Fruit fly (Drosophila melanogaster): ENCODE data around the gene CG33658.
A peak's percentile ranks its signal among the peaks of the same experiment; 100 is the strongest.

Gene CG33658

DNA sequence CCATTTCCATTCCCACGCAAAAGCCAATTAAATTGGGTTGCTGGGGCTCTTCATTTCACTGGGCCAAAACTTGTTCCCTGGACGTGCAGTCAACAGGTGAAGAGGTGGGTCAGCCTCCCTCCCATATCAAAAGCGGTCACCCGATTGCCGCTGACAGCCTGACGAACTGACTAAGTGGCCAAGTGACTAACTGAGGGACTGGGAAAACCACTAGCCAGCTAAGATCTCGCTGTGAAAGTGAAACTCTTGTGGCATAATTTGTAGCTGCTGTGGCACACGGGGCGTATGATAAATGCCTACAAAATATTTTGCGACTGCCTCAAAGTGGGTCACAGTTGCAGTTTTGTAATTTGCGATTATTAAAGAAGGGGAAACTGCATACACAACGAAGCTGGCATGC lies 47.5 kb upstream of the CG33658 start:
- TF ChIP-seq HLHmδ (GFP tag; optimal IDR thresholded peaks at IDR 0.05) (no peak), twi (tag; optimal IDR thresholded peaks at IDR 0.05) (no peak), gsb-n (tag; optimal IDR thresholded peaks at IDR 0.05) (no peak), CG8281 (tag; optimal IDR thresholded peaks at IDR 0.05) (peak; percentile 82), CG43689 (GFP tag; IDR thresholded peaks at IDR 0.05) (no peak), h (optimal IDR thresholded peaks at IDR 0.05) (no peak), Awh (GFP tag; IDR thresholded peaks at IDR 0.05) (no peak), MTF-1 (GFP tag; optimal IDR thresholded peaks at IDR 0.05; ENCODE audit: borderline replicate concordance) (no peak), Blimp-1 (GFP tag; optimal IDR thresholded peaks at IDR 0.05) (peak; percentile 56)

DNA sequence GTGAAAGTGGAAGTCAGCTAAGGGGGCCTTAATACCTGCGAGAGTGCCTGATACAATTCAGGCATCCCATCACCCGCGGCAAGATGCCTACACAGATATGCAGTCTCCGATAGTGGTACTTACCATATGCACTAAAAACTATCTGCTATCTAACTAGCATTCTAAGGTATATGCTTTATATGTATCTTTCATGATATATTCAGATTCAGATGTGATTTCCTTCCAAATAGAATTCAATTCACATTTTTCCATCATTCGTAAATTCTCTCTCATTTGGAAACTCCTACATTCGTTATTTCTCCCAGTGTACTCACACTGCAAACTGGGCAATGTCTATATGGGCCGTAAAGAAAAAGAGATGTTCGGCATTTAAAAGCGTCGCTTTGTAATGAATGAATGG lies 45.5 kb upstream of the CG33658 start:
- no peak for TF ChIP-seq croc (GFP tag; conservative IDR thresholded peaks at IDR 0.05)
- no peak for TF ChIP-seq wor (GFP tag; IDR thresholded peaks at IDR 0.05)
- peak; percentile 9 for TF ChIP-seq Ssrp (tag; optimal IDR thresholded peaks at IDR 0.05)
- TF ChIP-seq CG6654 (GFP tag; optimal IDR thresholded peaks at IDR 0.05): no peak
- no peak for TF ChIP-seq scrt (GFP tag; optimal IDR thresholded peaks at IDR 0.05)
- no peak for TF ChIP-seq CG3995 (GFP tag; optimal IDR thresholded peaks at IDR 0.05)
- TF ChIP-seq slou (GFP tag; optimal IDR thresholded peaks at IDR 0.05): no peak
- TF ChIP-seq hbn (GFP tag; IDR thresholded peaks at IDR 0.05; ENCODE audit: partially characterized antibody): no peak
- TF ChIP-seq CG8388 (GFP tag; optimal IDR thresholded peaks at IDR 0.05): no peak
- TF ChIP-seq CG1792 (GFP tag; optimal IDR thresholded peaks at IDR 0.05): no peak
- peak; percentile 16 for TF ChIP-seq az2 (GFP tag; optimal IDR thresholded peaks at IDR 0.05)
- TF ChIP-seq unpg (GFP tag; optimal IDR thresholded peaks at IDR 0.05): no peak
- TF ChIP-seq HLH4C (GFP tag; IDR thresholded peaks at IDR 0.05; ENCODE audit: partially characterized antibody): no peak
- TF ChIP-seq CG17359 (tag; optimal IDR thresholded peaks at IDR 0.05): peak; percentile 50
- no peak for TF ChIP-seq Gsc (GFP tag; IDR thresholded peaks at IDR 0.05)
- TF ChIP-seq sd (tag; optimal IDR thresholded peaks at IDR 0.05): no peak
- peak; percentile 17 for TF ChIP-seq CG10979 (tag; optimal IDR thresholded peaks at IDR 0.05)
- TF ChIP-seq Sox102F (GFP tag; optimal IDR thresholded peaks at IDR 0.05): peak; percentile 58
- TF ChIP-seq Hey (tag; optimal IDR thresholded peaks at IDR 0.05): no peak
- peak; percentile 47 for TF ChIP-seq Drgx (GFP tag; IDR thresholded peaks at IDR 0.05)
- TF ChIP-seq Hsf (GFP tag; optimal IDR thresholded peaks at IDR 0.05): no peak
- TF ChIP-seq Doc2 (GFP tag; IDR thresholded peaks at IDR 0.05): no peak
- no peak for TF ChIP-seq CG16815 (GFP tag; optimal IDR thresholded peaks at IDR 0.05)
- TF ChIP-seq phol (tag; optimal IDR thresholded peaks at IDR 0.05): peak; percentile 27
- no peak for TF ChIP-seq pho (GFP tag; optimal IDR thresholded peaks at IDR 0.05)
- TF ChIP-seq CG13296 (GFP tag; optimal IDR thresholded peaks at IDR 0.05): no peak
- TF ChIP-seq caup (GFP tag; optimal IDR thresholded peaks at IDR 0.05; ENCODE audit: severe bottlenecking): no peak
- TF ChIP-seq CG11456 (GFP tag; IDR thresholded peaks at IDR 0.05): no peak
- TF ChIP-seq unc-4 (GFP tag; IDR thresholded peaks at IDR 0.05; ENCODE audit: partially characterized antibody): no peak
- TF ChIP-seq row (GFP tag; IDR thresholded peaks at IDR 0.05): 0 out of 3 replicates have a peak, but pooled peaks have one; percentile 5
- TF ChIP-seq CG16863 (GFP tag; optimal IDR thresholded peaks at IDR 0.05): no peak
- no peak for TF ChIP-seq CG15269 (tag; optimal IDR thresholded peaks at IDR 0.05)
- no peak for TF ChIP-seq ro (GFP tag; IDR thresholded peaks at IDR 0.05)
- TF ChIP-seq Xbp1 (GFP tag; optimal IDR thresholded peaks at IDR 0.05): peak; percentile 1
- 0 out of 3 replicates have a peak, but pooled peaks have one; percentile 8 for TF ChIP-seq zfh1 (GFP tag; IDR thresholded peaks at IDR 0.05)
- TF ChIP-seq CG18262 (tag; optimal IDR thresholded peaks at IDR 0.05): no peak
- TF ChIP-seq lbe (GFP tag; optimal IDR thresholded peaks at IDR 0.05): no peak
- no peak for TF ChIP-seq nmo (GFP tag; optimal IDR thresholded peaks at IDR 0.05)
- TF ChIP-seq dmrt99B (tag; optimal IDR thresholded peaks at IDR 0.05): peak; percentile 57
- TF ChIP-seq CG10959 (GFP tag; IDR thresholded peaks at IDR 0.05): no peak
- no peak for TF ChIP-seq CG12744 (GFP tag; optimal IDR thresholded peaks at IDR 0.05)
- no peak for TF ChIP-seq Awh (GFP tag; IDR thresholded peaks at IDR 0.05)
